Worm (Caenorhabditis elegans) whole organism, L4 larva: ENCODE results near the gene pcca-1.

Experiments used
- D1046.2 ChIP-seq: fragments of 200-800 bp; sonication (Bioruptor generic); IDR thresholded peaks from 2 replicates; pipeline ENCODE4 v1.3.6; 2022; ENCODE audit warnings: missing genetic modification characterization, missing compliant biosample characterization
- F49E8.2 ChIP-seq: sonication (generic microtip); optimal IDR thresholded peaks from 2 replicates; lab custom pipeline; 2016; ENCODE audit warnings: missing compliant biosample characterization, mild to moderate bottlenecking, missing genetic modification characterization, borderline replicate concordance
- T20F7.1 ChIP-seq: fragments of 200-800 bp; sonication (Bioruptor generic); optimal IDR thresholded peaks from 2 replicates; lab custom pipeline; 2018; ENCODE audit warnings: mild to moderate bottlenecking, missing genetic modification characterization, missing compliant biosample characterization
- Y48G9A.11 ChIP-seq: fragments of 200-800 bp; sonication (Bioruptor generic); IDR thresholded peaks from 2 replicates; pipeline ENCODE4 v1.3.6; 2022; ENCODE audit warnings: missing genetic modification reagents, missing genetic modification characterization, missing compliant biosample characterization
- ZK337.2 ChIP-seq: fragments of 200-800 bp; sonication (Bioruptor generic); IDR thresholded peaks from 2 replicates; pipeline ENCODE4 v1.3.6; 2022; ENCODE audit warnings: missing genetic modification reagents, missing genetic modification characterization, missing compliant biosample characterization
- aha-1 ChIP-seq: fragments of 150-350 bp; peaks from one replicate; lab custom pipeline; 2014; ENCODE audit warnings: missing biosample characterization, missing genetic modification characterization
- aly-2 ChIP-seq: sonication (generic microtip); optimal IDR thresholded peaks from 2 replicates; lab custom pipeline; 2018; ENCODE audit warnings: missing biosample characterization, missing genetic modification characterization
- ceh-82 ChIP-seq: sonication (generic microtip); optimal IDR thresholded peaks from 2 replicates; lab custom pipeline; 2017; ENCODE audit warnings: missing biosample characterization, missing genetic modification characterization
- ces-1 ChIP-seq: fragments of 150-350 bp; sonication (generic microtip); optimal IDR thresholded peaks from 4 replicates; lab custom pipeline; 2014; ENCODE audit warnings: missing biosample characterization, missing genetic modification reagents, missing genetic modification characterization
- daf-16 ChIP-seq, 3 experiments: sonication (generic microtip); optimal IDR thresholded peaks; 2 replicates each; lab custom pipeline; 2016 to 2017; ENCODE audit warnings: missing genetic modification characterization in 3 of 3, missing genetic modification reagents in 3 of 3, mild to moderate bottlenecking in 2 of 3, missing compliant biosample characterization in 2 of 3, missing biosample characterization in 1 of 3, moderate library complexity in 1 of 3
- dve-1 ChIP-seq: sonication (generic microtip); optimal IDR thresholded peaks from 2 replicates; lab custom pipeline; 2017; ENCODE audit warnings: antibody characterized with exemption, mild to moderate bottlenecking, missing genetic modification characterization, missing compliant biosample characterization; ENCODE audit not compliant: insufficient read depth
- egl-43 ChIP-seq: fragments of 200-800 bp; sonication (Bioruptor generic); IDR thresholded peaks from 2 replicates; pipeline ENCODE4 v1.3.6; 2022; ENCODE audit warnings: missing genetic modification reagents, missing genetic modification characterization, missing compliant biosample characterization
- hif-1 ChIP-seq, 2 experiments: sonication (generic microtip); optimal IDR thresholded peaks; 2 replicates each; lab custom pipeline; 2016 to 2017; ENCODE audit warnings: missing compliant biosample characterization in 2 of 2, missing genetic modification characterization in 2 of 2, missing genetic modification reagents in 2 of 2, missing genotype in 2 of 2, mild to moderate bottlenecking in 1 of 2
- hlh-11 ChIP-seq: fragments of 200-800 bp; sonication (Bioruptor generic); optimal IDR thresholded peaks from 2 replicates; lab custom pipeline; 2018; ENCODE audit warnings: mild to moderate bottlenecking, missing genetic modification characterization, missing compliant biosample characterization
- hlh-30 ChIP-seq: sonication (generic microtip); optimal IDR thresholded peaks from 2 replicates; lab custom pipeline; 2017; ENCODE audit warnings: antibody characterized with exemption, mild to moderate bottlenecking, missing genetic modification characterization, missing compliant biosample characterization; ENCODE audit not compliant: insufficient read depth
- lim-7 ChIP-seq: fragments of 200-800 bp; sonication (Bioruptor generic); IDR thresholded peaks from 2 replicates; pipeline ENCODE4 v1.3.6; 2022; ENCODE audit warnings: missing genetic modification characterization, missing compliant biosample characterization
- lsy-2 ChIP-seq, 2 experiments: fragments of 150-350 bp in 1 of 2; sonication (generic microtip) in 1 of 2; optimal IDR thresholded peaks; 2 replicates each; lab custom pipeline; 2014 to 2017; ENCODE audit warnings: missing biosample characterization in 2 of 2, missing genetic modification characterization in 2 of 2
- madf-9 ChIP-seq: fragments of 200-800 bp; sonication (Bioruptor generic); conservative IDR thresholded peaks from 2 replicates; pipeline ENCODE4 v1.3.6; 2022; ENCODE audit warnings: missing genetic modification reagents, missing genetic modification characterization, missing compliant biosample characterization
- mdl-1 ChIP-seq, 2 experiments: fragments of 150-350 bp in 1 of 2; sonication (generic microtip) in 1 of 2; optimal IDR thresholded peaks; 2 replicates each; lab custom pipeline; 2014 to 2017; ENCODE audit warnings: missing biosample characterization in 2 of 2, missing genetic modification characterization in 2 of 2
- mep-1 ChIP-seq: fragments of 150-350 bp; sonication (generic microtip); optimal IDR thresholded peaks from 3 replicates; lab custom pipeline; 2014; ENCODE audit warnings: missing biosample characterization, missing genetic modification characterization
- nhr-28 ChIP-seq: fragments of 150-350 bp; optimal IDR thresholded peaks from 2 replicates; lab custom pipeline; 2014; ENCODE audit warnings: missing biosample characterization, missing genetic modification characterization
- nhr-48 ChIP-seq: sonication (generic microtip); optimal IDR thresholded peaks from 2 replicates; lab custom pipeline; 2016; ENCODE audit warnings: mild to moderate bottlenecking, missing genetic modification characterization, missing compliant biosample characterization
- nhr-77 ChIP-seq: fragments of 150-350 bp; optimal IDR thresholded peaks from 2 replicates; lab custom pipeline; 2014; ENCODE audit warnings: missing biosample characterization, missing genetic modification characterization
- rbr-2 ChIP-seq: sonication (generic microtip); optimal IDR thresholded peaks from 2 replicates; lab custom pipeline; 2016; ENCODE audit warnings: missing genotype, missing genetic modification characterization, missing compliant biosample characterization
- sdz-12 ChIP-seq: fragments of 200-800 bp; sonication (Bioruptor generic); optimal IDR thresholded peaks from 2 replicates; lab custom pipeline; 2018; ENCODE audit warnings: mild to moderate bottlenecking, missing genetic modification characterization, missing compliant biosample characterization
- set-16 ChIP-seq: fragments of 200-800 bp; sonication (Bioruptor generic); IDR thresholded peaks from 2 replicates; pipeline ENCODE4 v1.3.6; 2022; ENCODE audit warnings: missing genetic modification reagents, missing genetic modification characterization, missing compliant biosample characterization
- snpc-4 ChIP-seq: fragments of 150-350 bp; optimal IDR thresholded peaks from 2 replicates; lab custom pipeline; 2014; ENCODE audit warnings: missing biosample characterization, missing genetic modification characterization
- zip-11 ChIP-seq: fragments of 200-800 bp; sonication (Bioruptor generic); IDR thresholded peaks from 2 replicates; pipeline ENCODE4 v1.3.6; 2022; ENCODE audit warnings: missing genetic modification characterization, missing compliant biosample characterization
- ztf-11 ChIP-seq: fragments of 150-350 bp; optimal IDR thresholded peaks from 2 replicates; lab custom pipeline; 2014; ENCODE audit warnings: missing biosample characterization, missing genetic modification characterization

Gene pcca-1

ce11 chrX:7659591-7660433 is 974 bp downstream of the pcca-1 start (continued):
- TF ChIP-seq mep-1 (tag; lab: Kevin White, UChicago) (peak; percentile 3), nhr-28 (peak; percentile 84), ztf-11 (no peak), daf-16 (GFP tag; optimal IDR thresholded peaks at IDR 0.05; lab: Kevin White, UChicago) (peak in 1 of 2 experiments; percentile 9), daf-16 (tag; optimal IDR thresholded peaks at IDR 0.05; lab: Kevin White, UChicago) (peak; percentile 16), ceh-82 (tag; lab: Kevin White, UChicago) (no peak), madf-9 (no peak), dve-1 (tag; lab: Kevin White, UChicago) (peak; percentile 1), hlh-11 (tag; lab: Kevin White, UChicago) (peak; percentile 6), snpc-4 (no peak), nhr-77 (tag; lab: Kevin White, UChicago) (no peak)

ce11 chrX:7656875-7657274 is 3.9 kb downstream of the pcca-1 start, which contains the start of gene F27D9.12:
Gene F27D9.12 (minus strand): TSS chrX:7656975.
- TF ChIP-seq lsy-2 (tag; optimal IDR thresholded peaks at IDR 0.05; lab: Kevin White, UChicago): peak in 1 of 2 experiments; percentile 14
- TF ChIP-seq aly-2: no peak

ce11 chrX:7655469-7656003 is 5.2 kb downstream of the pcca-1 start:
- peak in 1 of 2 experiments; percentile 5 for TF ChIP-seq hif-1 (tag; optimal IDR thresholded peaks at IDR 0.05; lab: Kevin White, UChicago)
- 0 out of 2 replicates have a peak, but pooled peaks have one; percentile 8 for TF ChIP-seq Y48G9A.11
- peak; percentile 18 to 39 for TF ChIP-seq mdl-1 (tag; optimal IDR thresholded peaks at IDR 0.05; lab: Kevin White, UChicago)
- TF ChIP-seq hlh-30 (tag; lab: Kevin White, UChicago): peak; percentile 75
- no peak for TF ChIP-seq lim-7 (GFP tag; lab: Robert Waterston, UW)

- peak in 1 of 2 experiments; percentile 51 for TF ChIP-seq hif-1 (tag; optimal IDR thresholded peaks at IDR 0.05; lab: Kevin White, UChicago)
- peak; percentile 27 for TF ChIP-seq rbr-2 (tag; lab: Kevin White, UChicago)
- no peak for TF ChIP-seq T20F7.1 (GFP tag; lab: Kevin White, UChicago)
- TF ChIP-seq hlh-11 (tag; lab: Kevin White, UChicago): peak; percentile 12
- TF ChIP-seq hlh-30 (tag; lab: Kevin White, UChicago): peak; percentile 37
- no peak for TF ChIP-seq aly-2
- peak in 1 of 2 experiments; percentile 67 for TF ChIP-seq mdl-1 (tag; optimal IDR thresholded peaks at IDR 0.05; lab: Kevin White, UChicago)
- TF ChIP-seq egl-43 (GFP tag; lab: Robert Waterston, UW): 0 out of 2 replicates have a peak, but pooled peaks have one; percentile 47
- TF ChIP-seq ZK337.2: no peak
- peak; percentile 9 for TF ChIP-seq aha-1 (tag; lab: Kevin White, UChicago)
- TF ChIP-seq sdz-12 (GFP tag; lab: Kevin White, UChicago): no peak
- TF ChIP-seq F49E8.2: no peak
- TF ChIP-seq zip-11 (GFP tag; lab: Robert Waterston, UW): no peak
- no peak for TF ChIP-seq ces-1 (GFP tag; lab: Kevin White, UChicago)
- peak; percentile 20; the same call in 1 of the 2 replicates for TF ChIP-seq set-16 (GFP tag; lab: Robert Waterston, UW)
- no peak for TF ChIP-seq D1046.2
- TF ChIP-seq, all 104 proteins: peak for 8
Observed at ce11 chrX:7653708-7654390, 6.9 kb downstream of the pcca-1 start.

- TF ChIP-seq daf-16 (GFP tag; optimal IDR thresholded peaks at IDR 0.05; lab: Kevin White, UChicago) (no peak), daf-16 (tag; optimal IDR thresholded peaks at IDR 0.05; lab: Kevin White, UChicago) (peak; percentile 82), nhr-28 (peak; percentile 32), hlh-11 (tag; lab: Kevin White, UChicago) (peak; percentile 51), nhr-48 (tag; lab: Kevin White, UChicago) (no peak), dve-1 (tag; lab: Kevin White, UChicago) (peak; percentile 60), zip-11 (GFP tag; lab: Robert Waterston, UW) (no peak)
Observed at ce11 chrX:7652308-7652707, 8.5 kb downstream of the pcca-1 start.
